Fruit fly (Drosophila melanogaster): ENCODE results near the gene CG42346.

DNA sequence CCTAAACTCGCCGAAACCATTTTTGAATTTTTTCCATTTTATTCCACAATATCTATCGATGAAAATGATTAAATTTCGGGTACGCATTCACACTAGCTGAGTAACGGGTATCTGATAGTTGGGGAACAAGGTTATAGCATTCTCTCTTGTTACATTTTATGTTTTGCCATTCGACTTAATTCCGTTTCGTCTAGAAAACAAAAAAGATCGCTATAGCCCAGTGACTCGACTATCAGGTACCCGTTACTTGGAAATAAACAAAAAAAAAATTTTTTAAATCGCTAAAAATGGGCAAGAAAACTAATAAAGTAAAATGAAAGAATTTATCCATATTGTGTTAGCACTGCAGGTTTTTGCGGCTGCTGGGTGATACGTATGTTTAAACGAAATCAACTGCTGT is 6.2 kb downstream of the CG42346 start:
- no peak for TF ChIP-seq amos (GFP tag; IDR thresholded peaks at IDR 0.05; ENCODE audit: partially characterized antibody)
- no peak for TF ChIP-seq grn (GFP tag; optimal IDR thresholded peaks at IDR 0.05)
- no peak for TF ChIP-seq CG7745 (tag; optimal IDR thresholded peaks at IDR 0.05)
- TF ChIP-seq ewg (GFP tag; optimal IDR thresholded peaks at IDR 0.05): no peak
- TF ChIP-seq CG12744 (GFP tag; optimal IDR thresholded peaks at IDR 0.05): no peak
- TF ChIP-seq chn (GFP tag; optimal IDR thresholded peaks at IDR 0.05): no peak
- TF ChIP-seq CG16779 (GFP tag; IDR thresholded peaks at IDR 0.05): no peak
- no peak for TF ChIP-seq Mrtf (GFP tag; IDR thresholded peaks at IDR 0.05)
- TF ChIP-seq sima (GFP tag; optimal IDR thresholded peaks at IDR 0.05): no peak
- no peak for TF ChIP-seq CG34376 (GFP tag; optimal IDR thresholded peaks at IDR 0.05)
